Fruit fly (Drosophila melanogaster) whole organism, embryonic: ENCODE measurements around the gene Ccp84Aa.

Experiments used
- CG10543 ChIP-seq: fragments of 200-800 bp; sonication (Bioruptor generic); optimal IDR thresholded peaks from 3 replicates; lab custom pipeline; 2017; ENCODE audit warnings: missing biosample characterization, mild to moderate bottlenecking, missing genetic modification characterization, moderate library complexity
- CG10654 ChIP-seq: fragments of 200-800 bp; sonication (Bioruptor generic); optimal IDR thresholded peaks from 2 replicates; lab custom pipeline; 2016; ENCODE audit warnings: missing biosample characterization, missing genetic modification characterization
- CG10979 ChIP-seq: fragments of 200-800 bp; sonication (Bioruptor generic); optimal IDR thresholded peaks from 2 replicates; lab custom pipeline; 2018; ENCODE audit warnings: missing biosample characterization, mild to moderate bottlenecking, missing genetic modification characterization, moderate library complexity
- CG12942 ChIP-seq: fragments of 200-800 bp; sonication (Bioruptor generic); optimal IDR thresholded peaks from 3 replicates; lab custom pipeline; 2016; ENCODE audit warnings: missing biosample characterization, missing genetic modification characterization
- CG13775 ChIP-seq: fragments of 200-800 bp; sonication (Bioruptor generic); optimal IDR thresholded peaks from 3 replicates; lab custom pipeline; 2017; ENCODE audit warnings: missing biosample characterization, mild to moderate bottlenecking, missing genetic modification characterization
- CG15696 ChIP-seq: fragments of 200-800 bp; sonication (Bioruptor generic); optimal IDR thresholded peaks from 2 replicates; lab custom pipeline; 2019; ENCODE audit warnings: missing biosample characterization, mild to moderate bottlenecking, missing genetic modification characterization, moderate library complexity
- CG16863 ChIP-seq: fragments of 200-800 bp; sonication (Bioruptor generic); optimal IDR thresholded peaks from 3 replicates; lab custom pipeline; 2016; ENCODE audit warnings: missing biosample characterization, missing genetic modification characterization
- CG17385 ChIP-seq: fragments of 200-800 bp; sonication (Bioruptor generic); optimal IDR thresholded peaks from 3 replicates; lab custom pipeline; 2018; ENCODE audit warnings: missing biosample characterization, mild to moderate bottlenecking, missing genetic modification characterization
- CG18262 ChIP-seq: fragments of 200-800 bp; optimal IDR thresholded peaks from 3 replicates; lab custom pipeline; 2019; ENCODE audit warnings: missing biosample characterization, mild to moderate bottlenecking, missing genetic modification characterization, moderate library complexity
- CG18619 ChIP-seq: fragments of 200-800 bp; sonication (Bioruptor generic); optimal IDR thresholded peaks from 3 replicates; lab custom pipeline; 2017; ENCODE audit warnings: missing biosample characterization, mild to moderate bottlenecking, missing genetic modification characterization
- CG2889 ChIP-seq: fragments of 200-800 bp; sonication (Bioruptor generic); IDR thresholded peaks from 3 replicates; pipeline ENCODE4 v1.3.6; 2022; ENCODE audit warnings: missing biosample characterization, missing genetic modification characterization
- CG7556 ChIP-seq: fragments of 200-800 bp; sonication (Bioruptor generic); optimal IDR thresholded peaks from 2 replicates; lab custom pipeline; 2017; ENCODE audit warnings: missing biosample characterization, mild to moderate bottlenecking, missing genetic modification characterization
- CG8924 ChIP-seq: fragments of 200-800 bp; optimal IDR thresholded peaks from 3 replicates; lab custom pipeline; 2019; ENCODE audit warnings: missing biosample characterization, mild to moderate bottlenecking, missing genetic modification characterization, moderate library complexity
- CG9797 ChIP-seq: fragments of 200-800 bp; sonication (Bioruptor generic); optimal IDR thresholded peaks from 3 replicates; lab custom pipeline; 2018; ENCODE audit warnings: missing biosample characterization, mild to moderate bottlenecking, missing genetic modification characterization
- CG9932 ChIP-seq: fragments of 200-800 bp; sonication (Bioruptor generic); IDR thresholded peaks from 2 replicates; pipeline ENCODE4 v1.3.6; 2022; ENCODE audit warnings: missing biosample characterization, missing genetic modification characterization
- CrebB ChIP-seq: fragments of 200-800 bp; sonication (Bioruptor generic); optimal IDR thresholded peaks from 3 replicates; lab custom pipeline; 2018; ENCODE audit warnings: missing biosample characterization, mild to moderate bottlenecking, missing genetic modification characterization
- Dp ChIP-seq: fragments of 200-800 bp; sonication (Bioruptor generic); optimal IDR thresholded peaks from 2 replicates; lab custom pipeline; 2018; ENCODE audit warnings: missing biosample characterization, mild to moderate bottlenecking, missing genetic modification characterization, moderate library complexity
- Dref ChIP-seq: fragments of 200-800 bp; sonication (Bioruptor generic); IDR thresholded peaks from 2 replicates; pipeline ENCODE4 v1.3.6; 2022; ENCODE audit warnings: missing biosample characterization, missing genetic modification characterization
- Ets97D ChIP-seq: fragments of 200-800 bp; sonication (Bioruptor generic); optimal IDR thresholded peaks from 3 replicates; lab custom pipeline; 2016; ENCODE audit warnings: missing biosample characterization, missing genetic modification characterization
- Hr3 ChIP-seq: fragments of 200-800 bp; sonication (Bioruptor generic); optimal IDR thresholded peaks from 3 replicates; lab custom pipeline; 2016; ENCODE audit warnings: missing biosample characterization, missing genetic modification characterization
- Hr39 ChIP-seq: fragments of >200 bp; optimal IDR thresholded peaks from 2 replicates; lab custom pipeline; 2017
- Kr ChIP-seq: fragments of 200-800 bp; sonication (Bioruptor generic); optimal IDR thresholded peaks from 2 replicates; lab custom pipeline; 2017; ENCODE audit warnings: missing biosample characterization, mild to moderate bottlenecking, missing genetic modification characterization
- Med ChIP-seq: fragments of 200-800 bp; sonication (Bioruptor generic); peaks from one replicate; lab custom pipeline; 2016; ENCODE audit warnings: missing biosample characterization, missing genetic modification characterization, mild to moderate bottlenecking, inconsistent platforms, moderate library complexity
- Meics ChIP-seq: fragments of 200-800 bp; sonication (Bioruptor generic); optimal IDR thresholded peaks from 2 replicates; lab custom pipeline; 2017; ENCODE audit warnings: missing biosample characterization, mild to moderate bottlenecking, missing genetic modification characterization
- Oli ChIP-seq: fragments of 200-800 bp; sonication (Bioruptor generic); optimal IDR thresholded peaks from 2 replicates; lab custom pipeline; 2018; ENCODE audit warnings: missing biosample characterization, mild to moderate bottlenecking, missing genetic modification characterization, moderate library complexity
- Poxn ChIP-seq: fragments of 200-800 bp; sonication (Bioruptor generic); IDR thresholded peaks from 2 replicates; pipeline ENCODE4 v1.3.6; 2022; ENCODE audit warnings: missing biosample characterization, missing genetic modification characterization
- amos ChIP-seq: fragments of 200-800 bp; sonication (Bioruptor generic); IDR thresholded peaks from 2 replicates; pipeline ENCODE4 v1.3.6; 2022; ENCODE audit warnings: missing biosample characterization, missing genetic modification characterization; ENCODE audit not compliant: partially characterized antibody
- bbx ChIP-seq: fragments of 200-800 bp; sonication (Bioruptor generic); IDR thresholded peaks from 2 replicates; pipeline ENCODE4 v1.3.6; 2022; ENCODE audit warnings: missing biosample characterization, missing genetic modification characterization; ENCODE audit not compliant: partially characterized antibody
- bsh ChIP-seq, 2 experiments: fragments of 200-800 bp; sonication (Bioruptor generic); optimal IDR thresholded peaks; 2 replicates each; lab custom pipeline; 2017 to 2018; ENCODE audit warnings: mild to moderate bottlenecking in 2 of 2, missing biosample characterization in 2 of 2, missing genetic modification characterization in 2 of 2, moderate library complexity in 1 of 2
- chif ChIP-seq, 2 experiments: fragments of 200-800 bp; sonication (Bioruptor generic); optimal IDR thresholded peaks; 3 replicates each; lab custom pipeline; 2016; ENCODE audit warnings: missing biosample characterization in 2 of 2, missing genetic modification characterization in 2 of 2
- chm ChIP-seq: fragments of 200-800 bp; sonication (Bioruptor generic); IDR thresholded peaks from 2 replicates; pipeline ENCODE4 v1.3.6; 2022; ENCODE audit warnings: missing biosample characterization, missing genetic modification characterization
- chn ChIP-seq: fragments of 200-800 bp; sonication (Bioruptor generic); optimal IDR thresholded peaks from 2 replicates; lab custom pipeline; 2016; ENCODE audit warnings: missing biosample characterization, missing genetic modification characterization
- crol ChIP-seq: fragments of 200-800 bp; sonication (Bioruptor generic); IDR thresholded peaks from 2 replicates; pipeline ENCODE4 v1.3.6; 2022; ENCODE audit warnings: missing biosample characterization, missing genetic modification characterization
- da ChIP-seq: fragments of 200-800 bp; sonication (Bioruptor generic); optimal IDR thresholded peaks from 2 replicates; lab custom pipeline; 2016; ENCODE audit warnings: missing biosample characterization, missing genetic modification characterization
- dm ChIP-seq: fragments of 200-800 bp; sonication (Bioruptor generic); optimal IDR thresholded peaks from 3 replicates; lab custom pipeline; 2016; ENCODE audit warnings: missing biosample characterization, missing genetic modification characterization
- dmrt11E ChIP-seq: fragments of 200-800 bp; sonication (Bioruptor generic); optimal IDR thresholded peaks from 3 replicates; lab custom pipeline; 2018; ENCODE audit warnings: missing biosample characterization, mild to moderate bottlenecking, missing genetic modification characterization, moderate library complexity
- fru ChIP-seq: fragments of >200 bp; optimal IDR thresholded peaks from 2 replicates; lab custom pipeline; 2017
- lmd ChIP-seq: fragments of 200-800 bp; sonication (Bioruptor generic); IDR thresholded peaks from 2 replicates; pipeline ENCODE4 v1.3.6; 2022; ENCODE audit warnings: missing biosample characterization, missing genetic modification characterization
- mam ChIP-seq: fragments of 200-800 bp; sonication (Bioruptor generic); optimal IDR thresholded peaks from 3 replicates; lab custom pipeline; 2016; ENCODE audit warnings: missing biosample characterization, missing genetic modification characterization
- onecut ChIP-seq: fragments of 200-800 bp; sonication (Bioruptor generic); IDR thresholded peaks from 2 replicates; pipeline ENCODE4 v1.3.6; 2022; ENCODE audit warnings: missing biosample characterization, missing genetic modification characterization
- org-1 ChIP-seq: fragments of 200-800 bp; sonication (Bioruptor generic); optimal IDR thresholded peaks from 2 replicates; lab custom pipeline; 2017; ENCODE audit warnings: missing biosample characterization, missing genetic modification characterization
- pho ChIP-seq: fragments of 200-800 bp; sonication (Bioruptor generic); optimal IDR thresholded peaks from 2 replicates; lab custom pipeline; 2016; ENCODE audit warnings: missing biosample characterization, missing genetic modification characterization
- row ChIP-seq: fragments of 200-800 bp; sonication (Bioruptor generic); IDR thresholded peaks from 3 replicates; pipeline ENCODE4 v1.3.6; 2022; ENCODE audit warnings: missing biosample characterization, missing genetic modification characterization
- sc ChIP-seq, 3 experiments: fragments of >200 bp in 2 of 3; fragments of 200-800 bp in 1 of 3; sonication (Bioruptor generic) in 1 of 3; optimal IDR thresholded peaks; 2 replicates in 2 of 3; 3 replicates in 1 of 3; lab custom pipeline; 2017; ENCODE audit warnings: mild to moderate bottlenecking in 1 of 3, missing biosample characterization in 1 of 3, missing genetic modification characterization in 1 of 3, missing genetic modification reagents in 1 of 3
- sens ChIP-seq: fragments of 200-800 bp; sonication (Bioruptor generic); peaks from one replicate; lab custom pipeline; 2016; ENCODE audit warnings: missing biosample characterization, missing genetic modification characterization
- sob ChIP-seq: fragments of 200-800 bp; sonication (Bioruptor generic); IDR thresholded peaks from 2 replicates; pipeline ENCODE4 v1.3.6; 2022; ENCODE audit warnings: missing biosample characterization, missing genetic modification characterization
- tin ChIP-seq: fragments of 200-800 bp; sonication (Bioruptor generic); optimal IDR thresholded peaks from 3 replicates; lab custom pipeline; 2016; ENCODE audit warnings: missing biosample characterization, missing genetic modification characterization
- wdn ChIP-seq: fragments of 200-800 bp; sonication (Bioruptor generic); IDR thresholded peaks from 2 replicates; pipeline ENCODE4 v1.3.6; 2022; ENCODE audit warnings: missing biosample characterization, missing genetic modification characterization
- zen ChIP-seq: fragments of 200-800 bp; sonication (Bioruptor generic); optimal IDR thresholded peaks from 3 replicates; lab custom pipeline; 2018; ENCODE audit warnings: missing biosample characterization, mild to moderate bottlenecking, missing genetic modification characterization, moderate library complexity
- zf30C ChIP-seq: fragments of 200-800 bp; sonication (Bioruptor generic); optimal IDR thresholded peaks from 3 replicates; lab custom pipeline; 2018; ENCODE audit warnings: missing biosample characterization, mild to moderate bottlenecking, missing genetic modification characterization

Gene Ccp84Aa

dm6 chr3R:6662613-6663288 lies 41.1 kb upstream of the Ccp84Aa start (continued):
- TF ChIP-seq Ets97D (GFP tag; lab: Kevin White, UChicago): no peak
- TF ChIP-seq row (GFP tag; lab: Robert Waterston, UW): 0 out of 3 replicates have a peak, but pooled peaks have one; percentile 15
- no peak for TF ChIP-seq sc (optimal IDR thresholded peaks at IDR 0.05; lab: Kevin White, UChicago)
- no peak for TF ChIP-seq sc (GFP tag; optimal IDR thresholded peaks at IDR 0.05; lab: Kevin White, UChicago)
- TF ChIP-seq CG2889: peak; percentile 18; the same call in 1 of the 3 replicates
- TF ChIP-seq CG18262 (tag; lab: Kevin White, UChicago): peak; percentile 21
- 0 out of 2 replicates have a peak, but pooled peaks have one; percentile 4 for TF ChIP-seq amos
- peak; percentile 38 for TF ChIP-seq CG10979
- no peak for TF ChIP-seq Poxn (GFP tag; lab: Robert Waterston, UW)
- no peak for TF ChIP-seq CG7556 (GFP tag; lab: Kevin White, UChicago)
- no peak for TF ChIP-seq CG17385 (GFP tag; lab: Kevin White, UChicago)
- peak; percentile 51 for TF ChIP-seq dmrt11E (tag; lab: Kevin White, UChicago)
- TF ChIP-seq zf30C: peak; percentile 91
- TF ChIP-seq sens: peak; percentile 68
- TF ChIP-seq CG9932 (GFP tag; lab: Robert Waterston, UW): 0 out of 2 replicates have a peak, but pooled peaks have one; percentile 37
- no peak for TF ChIP-seq CG10543
- TF ChIP-seq chif (GFP tag; optimal IDR thresholded peaks at IDR 0.05; lab: Kevin White, UChicago): peak in 1 of 2 experiments; percentile 14
- TF ChIP-seq CG12942 (GFP tag; lab: Kevin White, UChicago): no peak
- no peak for TF ChIP-seq chm
- peak; percentile 65 for TF ChIP-seq Hr39 (lab: Kevin White, UChicago)
- TF ChIP-seq da: no peak
- TF ChIP-seq tin (GFP tag; lab: Kevin White, UChicago): no peak
- TF ChIP-seq Kr: no peak
- no peak for TF ChIP-seq CG10654 (GFP tag; lab: Kevin White, UChicago)
- no peak for TF ChIP-seq mam (GFP tag; lab: Kevin White, UChicago)
- no peak for TF ChIP-seq Oli (tag; lab: Kevin White, UChicago)
- TF ChIP-seq CG9797 (GFP tag; lab: Kevin White, UChicago): no peak
- TF ChIP-seq CG15696 (tag; lab: Kevin White, UChicago): peak; percentile 82
- TF ChIP-seq bsh (GFP tag; optimal IDR thresholded peaks at IDR 0.05; lab: Kevin White, UChicago): no peak
- no peak for TF ChIP-seq Hr3 (GFP tag; lab: Kevin White, UChicago)
- TF ChIP-seq lmd (GFP tag; lab: Robert Waterston, UW): no peak
- TF ChIP-seq dm (GFP tag; lab: Kevin White, UChicago): no peak
- TF ChIP-seq bbx: no peak
- no peak for TF ChIP-seq CG18619 (GFP tag; lab: Kevin White, UChicago)
- TF ChIP-seq crol (GFP tag; lab: Robert Waterston, UW): no peak
- TF ChIP-seq fru (lab: Kevin White, UChicago): no peak
- no peak for TF ChIP-seq chn (GFP tag; lab: Kevin White, UChicago)
- TF ChIP-seq Med (GFP tag; lab: Kevin White, UChicago): peak; percentile 62
- no peak for TF ChIP-seq pho
- TF ChIP-seq wdn (GFP tag; lab: Robert Waterston, UW): no peak
- peak; percentile 13 for TF ChIP-seq CG8924
- TF ChIP-seq Meics (GFP tag; lab: Kevin White, UChicago): no peak
- no peak for TF ChIP-seq onecut (GFP tag; lab: Robert Waterston, UW)
- TF ChIP-seq CG16863: no peak
- TF ChIP-seq sob (GFP tag; lab: Robert Waterston, UW): no peak
- TF ChIP-seq org-1 (GFP tag; lab: Kevin White, UChicago): no peak
- no peak for TF ChIP-seq CrebB (tag; lab: Kevin White, UChicago)
- no peak for TF ChIP-seq Dref (GFP tag; lab: Robert Waterston, UW)
- no peak for TF ChIP-seq CG13775 (GFP tag; lab: Kevin White, UChicago)
- peak; percentile 45 for TF ChIP-seq zen (tag; lab: Kevin White, UChicago)
- TF ChIP-seq Dp (GFP tag; lab: Kevin White, UChicago): no peak
